Fruit fly (Drosophila melanogaster): ENCODE results near the gene Cpr65Ax2.
"Not testable (repeated sequence)": the region's sequence is repeated elsewhere in the genome, so short reads cannot be mapped to it uniquely, and the experiment has no call there.

Gene Cpr65Ax2

DNA sequence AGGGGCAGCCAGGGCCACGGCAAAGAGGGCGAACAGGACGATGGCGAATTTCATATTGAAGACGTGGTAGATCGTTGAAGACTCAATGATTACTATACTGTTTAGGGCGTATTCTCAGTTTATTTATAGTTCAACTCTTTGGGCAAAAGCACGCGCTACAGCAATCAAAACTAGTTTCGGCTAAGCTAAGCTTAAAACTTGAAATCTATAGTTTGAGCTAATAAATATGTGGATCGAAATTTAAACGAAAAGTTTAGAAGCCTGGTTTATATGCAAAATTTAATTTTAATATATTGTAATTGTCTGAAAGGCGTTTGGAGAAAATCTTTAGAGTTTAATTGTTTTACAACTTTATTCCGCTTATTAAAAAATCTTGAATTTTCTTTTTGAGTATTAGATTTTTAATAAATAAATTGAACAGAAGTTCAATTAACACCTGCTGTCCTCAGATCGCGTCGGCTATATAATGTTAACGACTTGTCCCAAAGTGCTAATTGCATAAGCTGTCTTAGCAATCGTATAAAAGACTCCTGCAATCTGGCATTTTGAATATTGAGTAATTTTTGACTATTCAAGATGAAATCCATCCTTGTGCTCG is at the start of gene Cpr65Ax2, which contains the start of gene Lcp65Aa:
Gene Cpr65Ax2, minus strand, starts transcription at position 101 of the 598 bp plus-strand sequence.
Gene Lcp65Aa, plus strand, starts transcription at position 548 of the 598 bp plus-strand sequence.
- not testable (repeated sequence) for TF ChIP-seq Sin3A, h, Myc (optimal IDR thresholded peaks at IDR 0.05)

DNA sequence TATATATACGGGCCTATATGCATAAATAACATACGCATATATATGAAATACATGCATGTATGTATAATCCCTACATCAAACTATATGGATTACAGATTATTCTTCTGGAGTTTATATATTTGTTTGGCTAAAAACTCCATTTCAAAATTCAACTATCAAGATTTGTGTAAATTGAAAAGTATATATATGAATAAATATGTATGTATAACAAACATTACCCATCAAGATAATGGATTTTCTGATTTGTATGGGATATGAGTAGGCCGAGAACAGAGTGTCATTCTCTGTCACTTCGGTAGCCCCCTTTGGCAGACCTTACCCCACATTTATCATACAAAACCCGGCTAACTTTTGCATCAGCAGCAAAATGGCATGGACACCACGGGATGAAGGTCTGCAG is 49.5 kb upstream of the Cpr65Ax2 start, which contains the start of gene CG8219:
Gene CG8219, plus strand, starts transcription at position 301 of the 400 bp plus-strand sequence.
- no peak for TF ChIP-seq Myc (optimal IDR thresholded peaks at IDR 0.05)

dm6 chr3L:6193556-6194114 is 43.0 kb upstream of the Cpr65Ax2 start:
- no peak for TF ChIP-seq Sin3A (optimal IDR thresholded peaks at IDR 0.05)

DNA sequence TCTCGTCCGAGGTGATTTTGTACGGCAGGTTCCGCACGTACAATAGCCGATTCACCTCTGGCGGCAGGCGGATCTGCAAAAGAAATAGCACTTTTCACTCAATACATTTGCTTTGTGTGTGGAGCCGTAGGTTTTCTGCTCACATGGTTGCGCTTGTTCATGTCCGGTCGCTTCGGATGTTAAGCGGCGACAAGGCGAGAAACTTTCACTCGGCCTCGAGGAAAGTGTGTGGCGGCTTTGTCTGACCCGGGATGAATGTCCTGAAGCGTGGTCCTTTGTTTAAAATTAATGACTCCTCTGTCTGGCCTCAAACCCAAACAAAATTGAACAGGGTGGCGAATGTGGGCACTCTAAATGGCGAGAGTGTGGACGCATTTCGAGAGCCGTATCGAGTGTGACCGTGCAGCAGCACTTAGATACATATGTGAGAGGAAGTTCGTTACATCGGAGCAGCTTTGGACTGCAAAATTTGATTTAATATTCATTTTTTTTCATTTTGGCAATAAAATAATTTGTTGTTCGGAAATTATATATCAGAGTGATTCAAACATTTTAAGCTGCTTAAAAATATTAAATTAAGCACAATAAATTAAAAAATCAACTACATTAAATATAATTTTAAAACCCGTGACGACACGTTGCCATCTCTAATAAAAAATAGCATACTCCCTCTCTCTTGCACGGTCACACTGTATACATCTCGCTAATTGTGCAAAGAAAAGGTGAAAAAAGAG is 42.3 kb upstream of the Cpr65Ax2 start, which contains the start of the genes Sf3b6 and Tnpo:
Gene Sf3b6, minus strand, starts transcription at position 358 of the 734 bp plus-strand sequence.
Gene Tnpo, plus strand, starts transcription at position 659 of the 734 bp plus-strand sequence.
- TF ChIP-seq ttk (optimal IDR thresholded peaks at IDR 0.05): no peak

DNA sequence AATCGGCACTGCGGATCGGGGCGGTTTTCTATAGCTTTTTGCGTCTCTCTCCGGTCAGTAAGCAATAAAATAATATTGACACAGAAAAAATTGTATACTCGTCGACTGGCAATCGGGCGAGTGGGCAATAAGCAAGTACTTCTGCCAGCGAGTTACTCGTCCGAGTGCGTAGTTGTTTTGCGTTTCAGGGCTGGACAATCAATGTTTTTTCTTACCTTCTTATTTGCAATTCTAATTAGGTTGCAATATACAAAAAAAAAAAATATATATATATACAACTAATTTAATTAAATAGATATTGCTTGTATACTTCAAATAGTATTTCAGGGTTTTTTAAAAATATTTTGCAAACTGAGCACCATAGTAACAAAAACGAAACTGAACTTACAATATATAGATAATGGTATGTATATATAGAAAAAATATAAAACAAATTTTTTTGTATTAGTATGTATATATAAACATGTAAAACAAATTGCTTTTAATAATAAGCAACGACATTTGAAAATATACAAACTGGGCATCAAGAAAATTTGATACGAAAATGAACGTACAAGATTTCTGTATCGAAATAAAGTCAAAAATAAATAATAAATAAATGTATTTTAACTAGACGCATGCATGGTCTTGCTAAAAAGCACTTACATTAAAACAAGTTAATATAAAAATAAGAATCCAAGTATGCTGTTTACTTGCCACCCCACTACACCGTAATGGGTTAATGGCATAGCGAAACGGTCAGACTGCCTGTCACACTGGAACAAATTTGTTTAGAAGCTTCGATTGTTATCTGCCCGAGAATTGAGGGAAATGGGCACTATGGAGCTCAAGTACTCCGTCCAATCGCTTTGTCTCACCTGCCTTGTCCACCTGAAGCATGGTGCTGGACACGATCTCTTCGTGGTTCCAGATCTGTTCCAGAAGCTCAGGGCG is 38.6 kb upstream of the Cpr65Ax2 start, which contains the start of the genes D19A and CG7386:
Gene D19A, minus strand, starts transcription at position 129 of the 933 bp plus-strand sequence.
Gene CG7386, plus strand, starts transcription at position 751 of the 933 bp plus-strand sequence.
- TF ChIP-seq insv (optimal IDR thresholded peaks at IDR 0.05) (no peak), psq (optimal IDR thresholded peaks at IDR 0.05) (no peak), ttk (optimal IDR thresholded peaks at IDR 0.05) (no peak), Myc (optimal IDR thresholded peaks at IDR 0.05) (no peak), Sin3A (optimal IDR thresholded peaks at IDR 0.05) (no peak), h (optimal IDR thresholded peaks at IDR 0.05) (no peak)

DNA sequence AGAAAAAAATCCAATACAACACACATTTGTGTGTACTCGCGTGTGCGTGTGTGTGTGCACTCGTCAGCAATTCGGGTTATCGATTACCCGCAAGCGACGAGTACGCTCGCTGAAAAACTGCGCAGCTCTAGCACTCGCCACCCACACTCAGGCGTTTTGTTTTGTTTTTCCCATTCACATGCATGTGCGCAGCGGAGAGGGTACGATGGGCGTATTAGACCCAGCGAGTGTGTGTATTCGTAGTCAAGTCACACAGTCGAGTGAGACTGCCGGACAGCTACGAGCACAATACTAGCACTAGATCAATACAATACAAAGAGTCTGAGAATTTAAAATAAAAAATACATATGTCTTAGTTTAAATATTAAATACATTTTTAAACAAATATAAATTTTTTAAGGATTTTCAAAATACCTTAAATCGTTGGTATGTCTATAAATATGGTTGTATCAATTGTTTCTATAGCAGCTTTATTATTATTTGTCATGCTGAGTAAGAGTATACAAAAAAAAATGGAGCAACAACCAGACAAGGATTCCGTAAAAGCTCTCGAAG is 34.3 kb upstream of the Cpr65Ax2 start, which contains the start of the genes D19B and CG43293:
Gene D19B, minus strand, starts transcription at position 37 of the 555 bp plus-strand sequence.
Gene CG43293, plus strand, starts transcription at position 306 of the 555 bp plus-strand sequence.
- TF ChIP-seq psq (optimal IDR thresholded peaks at IDR 0.05) (no peak), Myc (optimal IDR thresholded peaks at IDR 0.05) (no peak), Sin3A (optimal IDR thresholded peaks at IDR 0.05) (no peak), ttk (optimal IDR thresholded peaks at IDR 0.05) (no peak), insv (optimal IDR thresholded peaks at IDR 0.05) (no peak), h (optimal IDR thresholded peaks at IDR 0.05) (no peak)

- TF ChIP-seq Sin3A (optimal IDR thresholded peaks at IDR 0.05): no peak
- no peak for TF ChIP-seq Myc (optimal IDR thresholded peaks at IDR 0.05)
- no peak for TF ChIP-seq psq (optimal IDR thresholded peaks at IDR 0.05)
- TF ChIP-seq insv (optimal IDR thresholded peaks at IDR 0.05): no peak
- no peak for TF ChIP-seq h (optimal IDR thresholded peaks at IDR 0.05)
- no peak for TF ChIP-seq ttk (optimal IDR thresholded peaks at IDR 0.05)
Measured at dm6 chr3L:6181776-6182175, 31.1 kb upstream of the Cpr65Ax2 start, which contains the start of gene CG10274. Gene CG10274 (minus strand): TSS chr3L:6181829.

dm6 chr3L:6173826-6174255 is 23.2 kb upstream of the Cpr65Ax2 start, which contains the start of the genes fmt and CG7376:
Gene fmt (minus strand): TSS chr3L:6173880.
Gene CG7376 (plus strand): TSS chr3L:6174248.
- TF ChIP-seq insv (optimal IDR thresholded peaks at IDR 0.05): no peak
- TF ChIP-seq Sin3A (optimal IDR thresholded peaks at IDR 0.05): no peak

DNA sequence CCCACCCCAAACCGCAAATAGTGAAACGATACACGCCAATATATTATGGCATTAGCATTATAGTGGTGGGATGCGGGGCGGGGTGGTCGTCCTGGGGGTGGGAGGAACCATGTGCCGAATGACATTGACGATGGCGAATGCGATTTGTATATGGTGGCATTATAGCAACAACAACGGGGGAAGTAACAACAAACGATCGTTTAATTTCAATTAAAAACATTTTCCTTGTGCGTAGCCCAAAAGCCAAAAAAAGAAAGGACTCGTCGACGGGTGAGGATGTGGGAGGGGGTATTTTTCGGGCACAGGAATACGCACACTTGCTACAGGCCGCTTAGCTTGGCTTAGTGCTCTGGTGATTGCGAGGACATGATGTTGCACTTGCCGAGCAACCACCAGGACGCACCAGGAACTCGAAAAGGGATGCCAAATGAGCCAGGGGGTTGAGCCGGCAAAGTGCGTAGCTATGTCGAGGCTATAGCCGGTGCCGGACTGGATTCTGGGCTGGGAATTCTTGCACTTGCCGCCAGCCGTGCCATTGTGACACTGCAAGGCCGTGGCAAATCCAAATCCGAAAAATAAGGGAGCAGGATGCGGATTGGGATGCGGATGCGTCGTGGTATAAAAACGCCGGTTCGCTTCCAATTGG is 11.9 kb upstream of the Cpr65Ax2 start, which contains the start of gene Prdm13:
Gene Prdm13, plus strand, starts transcription at position 645 of the 646 bp plus-strand sequence.
- no peak for TF ChIP-seq h (optimal IDR thresholded peaks at IDR 0.05)
- TF ChIP-seq ttk (optimal IDR thresholded peaks at IDR 0.05): no peak
- TF ChIP-seq Sin3A (optimal IDR thresholded peaks at IDR 0.05): no peak
- no peak for TF ChIP-seq insv (optimal IDR thresholded peaks at IDR 0.05)
- no peak for TF ChIP-seq psq (optimal IDR thresholded peaks at IDR 0.05)
- no peak for TF ChIP-seq Myc (optimal IDR thresholded peaks at IDR 0.05)

dm6 chr3L:6161997-6162396 is 11.3 kb upstream of the Cpr65Ax2 start:
- TF ChIP-seq Myc (optimal IDR thresholded peaks at IDR 0.05) (no peak), psq (optimal IDR thresholded peaks at IDR 0.05) (no peak), ttk (optimal IDR thresholded peaks at IDR 0.05) (no peak), insv (optimal IDR thresholded peaks at IDR 0.05) (no peak), Sin3A (optimal IDR thresholded peaks at IDR 0.05) (no peak), h (optimal IDR thresholded peaks at IDR 0.05) (no peak)

- TF ChIP-seq insv (optimal IDR thresholded peaks at IDR 0.05) (no peak), ttk (optimal IDR thresholded peaks at IDR 0.05) (no peak), psq (optimal IDR thresholded peaks at IDR 0.05) (no peak), h (optimal IDR thresholded peaks at IDR 0.05) (no peak), Sin3A (optimal IDR thresholded peaks at IDR 0.05) (no peak), Myc (optimal IDR thresholded peaks at IDR 0.05) (no peak)
Measured at dm6 chr3L:6160514-6160913, 9.9 kb upstream of the Cpr65Ax2 start, which contains the start of gene Cpr65Az. Gene Cpr65Az (plus strand): TSS chr3L:6160814.
